Worm (Caenorhabditis elegans): Measurements from ENCODE around the gene C39B10.5.
A peak's percentile ranks its signal among the peaks of the same experiment; 100 is the strongest.

C39B10.5 gene

DNA sequence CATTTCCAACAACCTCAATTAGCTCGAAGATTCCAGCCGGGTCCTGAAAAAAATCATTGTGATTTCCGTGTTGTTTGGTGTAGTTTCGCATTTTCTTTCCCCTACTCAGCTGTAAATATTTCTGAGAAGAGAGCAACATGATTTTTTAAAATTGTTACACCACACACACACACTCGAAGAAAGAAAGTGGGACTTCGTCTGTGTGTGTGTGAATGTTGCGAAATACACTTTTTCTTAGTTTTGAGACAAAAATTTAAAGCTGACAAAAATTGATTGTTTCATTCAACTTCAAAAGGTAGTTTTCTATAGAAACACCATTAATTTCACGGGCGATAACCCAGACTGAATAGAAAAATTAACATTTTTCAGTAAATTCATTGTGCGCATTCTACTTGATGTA is 19.0 kb upstream of the C39B10.5 start:
- TF ChIP-seq ztf-29 (GFP tag; IDR thresholded peaks at IDR 0.05) (no peak), ztf-23 (GFP tag; IDR thresholded peaks at IDR 0.05) (no peak), T22C8.4 (GFP tag; IDR thresholded peaks at IDR 0.05) (no peak), ref-1 (GFP tag; conservative IDR thresholded peaks at IDR 0.05) (no peak), flt-1 (GFP tag; IDR thresholded peaks at IDR 0.05) (no peak)

DNA sequence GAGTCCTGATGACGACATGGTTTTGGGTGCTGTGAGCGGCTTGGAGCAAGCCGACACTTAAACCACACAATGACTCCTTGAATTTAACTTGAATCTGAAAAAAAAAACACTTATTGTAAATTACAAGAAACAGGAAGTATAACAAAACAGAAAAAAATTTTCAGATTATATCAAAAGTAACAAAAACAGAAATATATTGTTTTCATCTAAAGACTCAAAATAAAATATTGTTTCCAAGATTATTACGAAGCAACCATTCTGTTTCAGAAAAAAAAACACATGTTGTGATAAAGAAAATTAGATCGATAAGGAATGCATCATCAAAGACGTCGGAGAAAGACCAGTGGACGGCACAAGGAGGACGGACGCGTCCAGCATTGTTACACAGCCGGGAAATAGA is 18.6 kb upstream of the C39B10.5 start, which contains the start of gene mig-15:
mig-15 (minus strand) TSS at position 101 of the 400 bp plus-strand sequence.
- TF ChIP-seq ztf-29 (GFP tag; IDR thresholded peaks at IDR 0.05) (no peak), tab-1 (GFP tag; IDR thresholded peaks at IDR 0.05) (no peak), T22C8.4 (GFP tag; IDR thresholded peaks at IDR 0.05) (no peak), cog-1 (tag; optimal IDR thresholded peaks at IDR 0.05) (no peak), ref-1 (GFP tag; conservative IDR thresholded peaks at IDR 0.05) (no peak), flt-1 (GFP tag; IDR thresholded peaks at IDR 0.05) (no peak), ztf-23 (GFP tag; IDR thresholded peaks at IDR 0.05) (no peak), klf-2 (GFP tag; conservative IDR thresholded peaks at IDR 0.05) (no peak), med-1 (GFP tag; optimal IDR thresholded peaks at IDR 0.05; ENCODE audit: insufficient read depth) (no peak)

- TF ChIP-seq ztf-23 (GFP tag; IDR thresholded peaks at IDR 0.05) (no peak), flt-1 (GFP tag; IDR thresholded peaks at IDR 0.05) (no peak), cog-1 (tag; optimal IDR thresholded peaks at IDR 0.05) (peak; percentile 23), med-1 (GFP tag; optimal IDR thresholded peaks at IDR 0.05; ENCODE audit: insufficient read depth) (no peak), tab-1 (GFP tag; IDR thresholded peaks at IDR 0.05) (0 out of 2 replicates have a peak, but pooled peaks have one; percentile 57), klf-2 (GFP tag; conservative IDR thresholded peaks at IDR 0.05) (no peak), ref-1 (GFP tag; conservative IDR thresholded peaks at IDR 0.05) (no peak), ztf-29 (GFP tag; IDR thresholded peaks at IDR 0.05) (no peak), T22C8.4 (GFP tag; IDR thresholded peaks at IDR 0.05) (no peak)
Observed at ce11 chrX:10429203-10429602, 17.9 kb upstream of the C39B10.5 start.

DNA sequence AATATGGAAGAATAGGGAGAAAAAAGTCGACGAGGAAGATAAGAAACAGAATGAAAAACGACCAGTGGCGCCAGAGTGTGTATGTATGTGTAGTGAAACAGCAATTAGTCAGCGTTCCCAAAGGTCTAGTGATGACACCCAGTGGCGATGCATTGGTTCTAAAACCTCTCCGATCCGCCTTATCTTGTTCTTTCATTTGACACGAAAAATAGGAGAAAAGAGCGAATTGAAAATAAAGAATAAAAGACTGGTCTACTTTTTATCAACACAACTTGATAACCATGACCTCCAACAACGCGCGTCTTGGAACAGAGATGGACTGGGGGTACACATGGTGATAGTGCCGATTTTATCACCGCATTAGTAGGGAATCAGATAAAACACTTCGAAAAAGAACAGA is 16.3 kb upstream of the C39B10.5 start:
- TF ChIP-seq cog-1 (tag; optimal IDR thresholded peaks at IDR 0.05), result no peak
- no peak for TF ChIP-seq tab-1 (GFP tag; IDR thresholded peaks at IDR 0.05)
- TF ChIP-seq med-1 (GFP tag; optimal IDR thresholded peaks at IDR 0.05; ENCODE audit: insufficient read depth), result no peak
- TF ChIP-seq ref-1 (GFP tag; conservative IDR thresholded peaks at IDR 0.05), result no peak
- no peak for TF ChIP-seq klf-2 (GFP tag; conservative IDR thresholded peaks at IDR 0.05)
- no peak for TF ChIP-seq flt-1 (GFP tag; IDR thresholded peaks at IDR 0.05)
- TF ChIP-seq T22C8.4 (GFP tag; IDR thresholded peaks at IDR 0.05), result no peak
- no peak for TF ChIP-seq ztf-23 (GFP tag; IDR thresholded peaks at IDR 0.05)
- no peak for TF ChIP-seq ztf-29 (GFP tag; IDR thresholded peaks at IDR 0.05)

ce11 chrX:10432786-10433185 is 14.4 kb upstream of the C39B10.5 start:
- TF ChIP-seq ztf-29 (GFP tag; IDR thresholded peaks at IDR 0.05) (no peak), tab-1 (GFP tag; IDR thresholded peaks at IDR 0.05) (no peak), med-1 (GFP tag; optimal IDR thresholded peaks at IDR 0.05; ENCODE audit: insufficient read depth) (no peak), klf-2 (GFP tag; conservative IDR thresholded peaks at IDR 0.05) (no peak), ztf-23 (GFP tag; IDR thresholded peaks at IDR 0.05) (no peak), cog-1 (tag; optimal IDR thresholded peaks at IDR 0.05) (no peak), T22C8.4 (GFP tag; IDR thresholded peaks at IDR 0.05) (no peak), flt-1 (GFP tag; IDR thresholded peaks at IDR 0.05) (no peak), ref-1 (GFP tag; conservative IDR thresholded peaks at IDR 0.05) (no peak)

DNA sequence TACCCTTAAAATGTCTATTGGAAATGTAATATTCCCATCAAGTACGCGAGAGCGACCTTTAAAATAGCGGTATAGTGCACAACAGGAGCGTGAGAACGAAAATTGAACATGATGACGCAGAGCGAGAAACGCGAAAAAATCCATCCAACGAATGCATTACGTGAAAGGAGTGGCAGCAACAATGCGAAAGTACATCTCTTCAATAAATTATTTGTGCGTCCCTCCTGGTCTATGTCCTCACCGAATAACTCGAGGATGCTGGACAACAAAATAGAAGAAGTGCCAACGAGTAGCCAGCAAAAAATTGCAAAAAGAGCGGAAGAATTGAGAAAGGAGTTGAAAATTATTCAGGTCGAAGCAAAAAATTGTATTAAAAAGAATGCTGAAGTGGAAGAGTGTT is 13.3 kb upstream of the C39B10.5 start:
- TF ChIP-seq cog-1 (tag; optimal IDR thresholded peaks at IDR 0.05) (no peak), med-1 (GFP tag; optimal IDR thresholded peaks at IDR 0.05; ENCODE audit: insufficient read depth) (no peak), flt-1 (GFP tag; IDR thresholded peaks at IDR 0.05) (no peak), ztf-23 (GFP tag; IDR thresholded peaks at IDR 0.05) (no peak), tab-1 (GFP tag; IDR thresholded peaks at IDR 0.05) (no peak), klf-2 (GFP tag; conservative IDR thresholded peaks at IDR 0.05) (no peak), T22C8.4 (GFP tag; IDR thresholded peaks at IDR 0.05) (no peak), ref-1 (GFP tag; conservative IDR thresholded peaks at IDR 0.05) (no peak), ztf-29 (GFP tag; IDR thresholded peaks at IDR 0.05) (no peak)

ce11 chrX:10435492-10435939 is 11.6 kb upstream of the C39B10.5 start:
- TF ChIP-seq flt-1 (GFP tag; IDR thresholded peaks at IDR 0.05) (0 out of 2 replicates have a peak, but pooled peaks have one; percentile 32), cog-1 (tag; optimal IDR thresholded peaks at IDR 0.05) (peak; percentile 91), ref-1 (GFP tag; conservative IDR thresholded peaks at IDR 0.05) (no peak), T22C8.4 (GFP tag; IDR thresholded peaks at IDR 0.05) (0 out of 2 replicates have a peak, but pooled peaks have one; percentile 22), tab-1 (GFP tag; IDR thresholded peaks at IDR 0.05) (0 out of 2 replicates have a peak, but pooled peaks have one; percentile 59), ztf-23 (GFP tag; IDR thresholded peaks at IDR 0.05) (peak; percentile 53; the same call in 1 of the 2 replicates), klf-2 (GFP tag; conservative IDR thresholded peaks at IDR 0.05) (no peak), ztf-29 (GFP tag; IDR thresholded peaks at IDR 0.05) (peak; percentile 82), med-1 (GFP tag; optimal IDR thresholded peaks at IDR 0.05; ENCODE audit: insufficient read depth) (no peak)

- TF ChIP-seq klf-2 (GFP tag; conservative IDR thresholded peaks at IDR 0.05) (no peak), T22C8.4 (GFP tag; IDR thresholded peaks at IDR 0.05) (no peak), tab-1 (GFP tag; IDR thresholded peaks at IDR 0.05) (no peak), med-1 (GFP tag; optimal IDR thresholded peaks at IDR 0.05; ENCODE audit: insufficient read depth) (no peak), flt-1 (GFP tag; IDR thresholded peaks at IDR 0.05) (no peak), ref-1 (GFP tag; conservative IDR thresholded peaks at IDR 0.05) (no peak), ztf-29 (GFP tag; IDR thresholded peaks at IDR 0.05) (no peak), ztf-23 (GFP tag; IDR thresholded peaks at IDR 0.05) (no peak), cog-1 (tag; optimal IDR thresholded peaks at IDR 0.05) (no peak)
Observed at ce11 chrX:10437421-10437820, 9.7 kb upstream of the C39B10.5 start.

- TF ChIP-seq cog-1 (tag; optimal IDR thresholded peaks at IDR 0.05) (no peak), klf-2 (GFP tag; conservative IDR thresholded peaks at IDR 0.05) (no peak), tab-1 (GFP tag; IDR thresholded peaks at IDR 0.05) (no peak), flt-1 (GFP tag; IDR thresholded peaks at IDR 0.05) (no peak), ztf-29 (GFP tag; IDR thresholded peaks at IDR 0.05) (no peak), ztf-23 (GFP tag; IDR thresholded peaks at IDR 0.05) (no peak), med-1 (GFP tag; optimal IDR thresholded peaks at IDR 0.05; ENCODE audit: insufficient read depth) (no peak), ref-1 (GFP tag; conservative IDR thresholded peaks at IDR 0.05) (no peak), T22C8.4 (GFP tag; IDR thresholded peaks at IDR 0.05) (no peak)
Observed at ce11 chrX:10440781-10441180, 6.4 kb upstream of the C39B10.5 start.
